Fruit fly (Drosophila melanogaster): ENCODE measurements around the gene CG17298.

Gene CG17298

DNA sequence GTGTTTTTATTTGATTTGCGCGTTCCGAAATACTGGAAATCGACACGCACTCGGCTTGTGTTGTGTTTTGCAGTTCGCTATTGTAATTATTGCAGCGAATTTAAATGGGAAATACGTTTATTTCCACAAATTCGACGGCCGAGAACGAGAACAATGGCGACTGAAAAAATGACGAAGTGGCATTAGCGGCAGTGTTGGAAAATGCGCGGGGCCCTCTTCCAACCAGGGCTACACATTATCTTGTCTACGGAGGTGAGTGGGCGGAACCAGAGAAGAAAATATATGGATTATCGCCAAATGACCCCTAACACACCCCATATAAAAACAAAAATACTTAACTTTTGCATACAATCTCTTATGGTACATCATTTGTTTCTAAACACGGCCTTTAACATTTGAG lies 14.1 kb upstream of the CG17298 start, which contains the start of gene Rab1 (continued):
- peak; percentile 74 for TF ChIP-seq Blimp-1 (GFP tag; optimal IDR thresholded peaks at IDR 0.05)
- TF ChIP-seq CG18764 (GFP tag; optimal IDR thresholded peaks at IDR 0.05): peak; percentile 18
- no peak for TF ChIP-seq salm (tag; optimal IDR thresholded peaks at IDR 0.05)
- no peak for TF ChIP-seq dati (GFP tag; IDR thresholded peaks at IDR 0.05)
- no peak for TF ChIP-seq Hey (tag; optimal IDR thresholded peaks at IDR 0.05)
- peak; percentile 40 for TF ChIP-seq CG9609 (GFP tag; optimal IDR thresholded peaks at IDR 0.05)
- peak; percentile 45 for TF ChIP-seq CG17186 (GFP tag; optimal IDR thresholded peaks at IDR 0.05)
- no peak for TF ChIP-seq CG7745 (tag; optimal IDR thresholded peaks at IDR 0.05)
- peak; percentile 24 for TF ChIP-seq CG17912 (GFP tag; optimal IDR thresholded peaks at IDR 0.05)
- TF ChIP-seq CG9817 (tag; optimal IDR thresholded peaks at IDR 0.05): peak; percentile 31
- TF ChIP-seq CG1529 (GFP tag; optimal IDR thresholded peaks at IDR 0.05): no peak
- peak; percentile 35 for TF ChIP-seq CG3995 (GFP tag; optimal IDR thresholded peaks at IDR 0.05)
- peak; percentile 65 for TF ChIP-seq CG3847 (GFP tag; IDR thresholded peaks at IDR 0.05)
- 0 out of 2 replicates have a peak, but pooled peaks have one; percentile 16 for TF ChIP-seq tna (GFP tag; IDR thresholded peaks at IDR 0.05; ENCODE audit: partially characterized antibody)
- TF ChIP-seq gfzf (GFP tag; optimal IDR thresholded peaks at IDR 0.05): peak; percentile 27
- peak; percentile 48 for TF ChIP-seq Antp (GFP tag; optimal IDR thresholded peaks at IDR 0.05)
- peak; percentile 23 for TF ChIP-seq Sry-β (GFP tag; optimal IDR thresholded peaks at IDR 0.05)
- no peak for TF ChIP-seq gce (GFP tag; IDR thresholded peaks at IDR 0.05)
- no peak for TF ChIP-seq nau (GFP tag; optimal IDR thresholded peaks at IDR 0.05)
- no peak for TF ChIP-seq CG8388 (GFP tag; optimal IDR thresholded peaks at IDR 0.05)
- TF ChIP-seq cas (GFP tag; IDR thresholded peaks at IDR 0.05): no peak
- TF ChIP-seq Ets97D (GFP tag; optimal IDR thresholded peaks at IDR 0.05): peak; percentile 63
- TF ChIP-seq MESR4 (GFP tag; optimal IDR thresholded peaks at IDR 0.05): peak; percentile 97
- no peak for TF ChIP-seq E2f1 (GFP tag; IDR thresholded peaks at IDR 0.05)
- TF ChIP-seq Mes4 (GFP tag; optimal IDR thresholded peaks at IDR 0.05): peak; percentile 6
- TF ChIP-seq CG3163 (GFP tag; optimal IDR thresholded peaks at IDR 0.05): no peak
- TF ChIP-seq pho (GFP tag; optimal IDR thresholded peaks at IDR 0.05): no peak
- TF ChIP-seq gt (GFP tag; IDR thresholded peaks at IDR 0.05): no peak
- TF ChIP-seq zfh2 (GFP tag; optimal IDR thresholded peaks at IDR 0.05): peak; percentile 59
- no peak for TF ChIP-seq CG7357 (GFP tag; IDR thresholded peaks at IDR 0.05)
- 0 out of 2 replicates have a peak, but pooled peaks have one; percentile 26 for TF ChIP-seq CG11085 (GFP tag; IDR thresholded peaks at IDR 0.05)
- peak; percentile 24 for TF ChIP-seq CG4424 (GFP tag; optimal IDR thresholded peaks at IDR 0.05)
- no peak for TF ChIP-seq CG12219 (GFP tag; optimal IDR thresholded peaks at IDR 0.05)
- TF ChIP-seq HmgZ (tag; optimal IDR thresholded peaks at IDR 0.05): peak; percentile 80
- no peak for TF ChIP-seq danr (GFP tag; IDR thresholded peaks at IDR 0.05)
- TF ChIP-seq Med (GFP tag): peak; percentile 92
- no peak for TF ChIP-seq crol (GFP tag; IDR thresholded peaks at IDR 0.05)
- TF ChIP-seq sug (tag; optimal IDR thresholded peaks at IDR 0.05): peak; percentile 25
- TF ChIP-seq Dip3 (GFP tag; optimal IDR thresholded peaks at IDR 0.05): peak; percentile 1
- TF ChIP-seq HHEX (GFP tag; optimal IDR thresholded peaks at IDR 0.05): peak; percentile 45
- no peak for TF ChIP-seq dimm (GFP tag; IDR thresholded peaks at IDR 0.05)
- TF ChIP-seq CG18599 (GFP tag; optimal IDR thresholded peaks at IDR 0.05): peak; percentile 45
- TF ChIP-seq CG7372 (GFP tag; IDR thresholded peaks at IDR 0.05): no peak
- no peak for TF ChIP-seq gcm2 (GFP tag; optimal IDR thresholded peaks at IDR 0.05)
- peak; percentile 17 for TF ChIP-seq CG12391 (tag; optimal IDR thresholded peaks at IDR 0.05)
- TF ChIP-seq CG10979 (tag; optimal IDR thresholded peaks at IDR 0.05): peak; percentile 24
- TF ChIP-seq dm (GFP tag; optimal IDR thresholded peaks at IDR 0.05): peak; percentile 56
- no peak for TF ChIP-seq gsb (GFP tag; IDR thresholded peaks at IDR 0.05)
- TF ChIP-seq C15 (GFP tag; IDR thresholded peaks at IDR 0.05): no peak
- peak; percentile 87 for TF ChIP-seq CG4617 (GFP tag; optimal IDR thresholded peaks at IDR 0.05; ENCODE audit: borderline replicate concordance)
- TF ChIP-seq CG17328 (GFP tag; IDR thresholded peaks at IDR 0.05): peak; percentile 34; the same call in 1 of the 2 replicates
- TF ChIP-seq bab2 (GFP tag; optimal IDR thresholded peaks at IDR 0.05): peak; percentile 12

All from whole organism, embryonic.